Worm (Caenorhabditis elegans) whole organism, L2 larva: ENCODE data around the gene wah-1.

ENCODE experiments used
- R02D3.7 ChIP-seq: fragments of 150-350 bp; optimal IDR thresholded peaks from 2 replicates; lab custom pipeline; 2014; ENCODE audit warnings: missing biosample characterization, missing genetic modification characterization
- elt-1 ChIP-seq: fragments of 150-350 bp; optimal IDR thresholded peaks from 2 replicates; lab custom pipeline; 2014; ENCODE audit warnings: missing biosample characterization, missing genetic modification characterization
- lin-39 ChIP-seq: fragments of 150-350 bp; optimal IDR thresholded peaks from 2 replicates; lab custom pipeline; 2014; ENCODE audit warnings: missing biosample characterization, missing genetic modification reagents, missing genetic modification characterization
- nhr-237 ChIP-seq: fragments of 150-350 bp; optimal IDR thresholded peaks from 2 replicates; lab custom pipeline; 2014; ENCODE audit warnings: missing biosample characterization, missing genetic modification characterization
- snpc-4 ChIP-seq: fragments of 150-350 bp; optimal IDR thresholded peaks from 2 replicates; lab custom pipeline; 2014; ENCODE audit warnings: missing biosample characterization, missing genetic modification characterization

ce11 chrIII:11973996-11974395 lies 16.0 kb upstream of the wah-1 start, which contains the start of gene ung-1:
- TF ChIP-seq R02D3.7 (tag; lab: Kevin White, UChicago) (no peak), elt-1 (tag; lab: Kevin White, UChicago) (no peak), lin-39 (no peak), snpc-4 (tag; lab: Kevin White, UChicago) (no peak), nhr-237 (no peak)
